Fruit fly (Drosophila melanogaster) whole organism, pupa: ENCODE measurements around the gene Cubn.
A peak's percentile ranks its signal among the peaks of the same experiment; 100 is the strongest.

Source experiments
- CG10348 ChIP-seq: fragments of 200-800 bp; sonication (Bioruptor generic); IDR thresholded peaks from 2 replicates; pipeline ENCODE4 v1.3.6; 2022; ENCODE audit warnings: missing biosample characterization, missing genetic modification characterization
- CG12605 ChIP-seq: fragments of 200-800 bp; sonication (Bioruptor generic); IDR thresholded peaks from 2 replicates; pipeline ENCODE4 v1.3.6; 2022; ENCODE audit warnings: missing biosample characterization, missing genetic modification characterization
- CG13204 ChIP-seq: fragments of 200-800 bp; sonication (Bioruptor generic); optimal IDR thresholded peaks from 2 replicates; lab custom pipeline; 2018; ENCODE audit warnings: missing biosample characterization, mild to moderate bottlenecking, missing genetic modification characterization, moderate library complexity
- CG14655 ChIP-seq: fragments of 200-800 bp; sonication (Bioruptor generic); optimal IDR thresholded peaks from 3 replicates; lab custom pipeline; 2017; ENCODE audit warnings: mild to moderate bottlenecking, missing biosample characterization, missing genetic modification reagents, missing genetic modification characterization
- CG15710 ChIP-seq: fragments of 200-800 bp; sonication (Bioruptor generic); optimal IDR thresholded peaks from 2 replicates; lab custom pipeline; 2018; ENCODE audit warnings: missing biosample characterization, mild to moderate bottlenecking, missing genetic modification characterization, moderate library complexity
- CG17806 ChIP-seq: fragments of 200-800 bp; sonication (Bioruptor generic); optimal IDR thresholded peaks from 2 replicates; lab custom pipeline; 2018; ENCODE audit warnings: missing biosample characterization, mild to moderate bottlenecking, missing genetic modification characterization, moderate library complexity
- CG32121 ChIP-seq: fragments of 200-800 bp; sonication (Bioruptor generic); IDR thresholded peaks from 2 replicates; pipeline ENCODE4 v1.3.6; 2022; ENCODE audit warnings: missing biosample characterization, missing genetic modification characterization
- CG34367 ChIP-seq: fragments of 200-800 bp; sonication (Bioruptor generic); optimal IDR thresholded peaks from 2 replicates; lab custom pipeline; 2018; ENCODE audit warnings: missing biosample characterization, mild to moderate bottlenecking, missing genetic modification characterization
- CG4496 ChIP-seq: fragments of 200-800 bp; sonication (Bioruptor generic); IDR thresholded peaks from 3 replicates; pipeline ENCODE4 v1.3.6; 2022; ENCODE audit warnings: missing biosample characterization, missing genetic modification characterization
- CG8159 ChIP-seq: fragments of 200-800 bp; sonication (Bioruptor generic); optimal IDR thresholded peaks from 3 replicates; lab custom pipeline; 2018; ENCODE audit warnings: missing biosample characterization, mild to moderate bottlenecking, missing genetic modification characterization, moderate library complexity
- CG8301 ChIP-seq: fragments of 200-800 bp; sonication (Bioruptor generic); optimal IDR thresholded peaks from 2 replicates; lab custom pipeline; 2018; ENCODE audit warnings: missing biosample characterization, mild to moderate bottlenecking, missing genetic modification characterization
- CG9948 ChIP-seq: fragments of 200-800 bp; sonication (Bioruptor generic); optimal IDR thresholded peaks from 2 replicates; lab custom pipeline; 2018; ENCODE audit warnings: missing biosample characterization, mild to moderate bottlenecking, missing genetic modification characterization, moderate library complexity
- D1 ChIP-seq: fragments of 200-800 bp; sonication (Bioruptor generic); optimal IDR thresholded peaks from 2 replicates; lab custom pipeline; 2018; ENCODE audit warnings: missing biosample characterization, mild to moderate bottlenecking, missing genetic modification characterization, moderate library complexity
- EcR ChIP-seq: fragments of 200-800 bp; sonication (Bioruptor generic); optimal IDR thresholded peaks from 3 replicates; lab custom pipeline; 2019; ENCODE audit warnings: missing biosample characterization, missing genetic modification characterization, mild to moderate bottlenecking, moderate library complexity, missing genetic modification reagents
- Ets98B ChIP-seq: fragments of 200-800 bp; sonication (Bioruptor generic); IDR thresholded peaks from 2 replicates; pipeline ENCODE4 v1.3.6; 2022; ENCODE audit warnings: missing biosample characterization, missing genetic modification characterization
- Pif1A ChIP-seq: fragments of 200-800 bp; sonication (Bioruptor generic); optimal IDR thresholded peaks from 3 replicates; lab custom pipeline; 2016; ENCODE audit warnings: missing biosample characterization, missing genetic modification characterization
- Pif1B ChIP-seq: fragments of 200-800 bp; sonication (Bioruptor generic); optimal IDR thresholded peaks from 3 replicates; lab custom pipeline; 2016; ENCODE audit warnings: missing biosample characterization, missing genetic modification characterization
- Snoo ChIP-seq: fragments of 200-800 bp; sonication (Bioruptor generic); optimal IDR thresholded peaks from 3 replicates; lab custom pipeline; 2017; ENCODE audit warnings: missing biosample characterization, mild to moderate bottlenecking, missing genetic modification characterization, inconsistent platforms
- fd96Ca ChIP-seq: fragments of 200-800 bp; sonication (Bioruptor generic); IDR thresholded peaks from 3 replicates; pipeline ENCODE4 v1.3.6; 2022; ENCODE audit warnings: missing biosample characterization, missing genetic modification characterization
- gl ChIP-seq: fragments of 200-800 bp; sonication (Bioruptor generic); optimal IDR thresholded peaks from 2 replicates; lab custom pipeline; 2018; ENCODE audit warnings: missing biosample characterization, mild to moderate bottlenecking, missing genetic modification characterization
- rn ChIP-seq: fragments of 200-800 bp; sonication (Bioruptor generic); IDR thresholded peaks from 2 replicates; pipeline ENCODE4 v1.3.6; 2022; ENCODE audit warnings: missing biosample characterization, missing genetic modification characterization

Cubn gene

dm6 chrX:9578014-9578413 lies 6.9 kb upstream of the Cubn start:
- TF ChIP-seq Pif1B (no peak), gl (tag; lab: Kevin White, UChicago) (no peak), EcR (GFP tag; lab: Kevin White, UChicago) (no peak), Pif1A (GFP tag; lab: Kevin White, UChicago) (no peak), D1 (tag; lab: Kevin White, UChicago) (no peak), CG12605 (no peak)
- TF ChIP-seq, all 21 proteins: peak for 0

DNA sequence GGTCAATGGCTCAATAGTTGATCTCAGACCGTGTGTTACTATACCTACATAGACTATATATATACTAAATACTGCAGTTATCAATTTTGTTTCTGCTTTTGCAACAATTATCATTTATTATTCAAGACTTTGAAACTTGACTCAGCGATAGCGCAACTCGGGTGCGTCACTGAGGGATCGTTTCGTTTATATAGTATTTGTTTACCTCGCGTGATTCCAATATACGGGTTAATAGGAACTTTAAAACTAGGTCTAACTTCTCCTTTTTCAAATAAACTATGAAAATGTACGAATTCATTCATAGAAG lies 6.2 kb upstream of the Cubn start:
- no peak for TF ChIP-seq CG32121
- TF ChIP-seq EcR (GFP tag; lab: Kevin White, UChicago): peak; percentile 64
- TF ChIP-seq, all 21 proteins: peak for 1

- TF ChIP-seq EcR (GFP tag; lab: Kevin White, UChicago) (peak; percentile 94), CG13204 (GFP tag; lab: Kevin White, UChicago) (no peak)
- TF ChIP-seq, all 21 proteins: peak for 1
These were observed 5.6 kb upstream of the Cubn start for dm6 chrX:9576504-9577337.

DNA sequence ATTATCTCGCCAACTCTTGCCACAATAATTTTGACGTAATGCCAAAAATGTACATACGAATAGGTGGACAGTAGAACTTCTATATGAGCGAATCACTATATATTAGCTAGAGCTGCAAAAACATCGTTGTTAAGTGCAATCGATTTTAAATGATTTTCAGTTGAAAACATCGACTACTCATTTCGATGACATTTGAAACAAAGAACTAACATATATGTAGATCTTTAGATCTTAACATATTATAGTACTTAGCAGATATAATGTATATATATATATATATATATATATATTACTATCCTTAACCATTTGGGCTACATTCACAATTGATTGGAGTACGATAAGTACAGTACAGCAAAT lies 5.0 kb upstream of the Cubn start, which contains the start of gene CG42395:
Gene CG42395, minus strand, starts transcription at position 101 of the 357 bp plus-strand sequence.
- TF ChIP-seq CG8159 (tag; lab: Kevin White, UChicago) (no peak), gl (tag; lab: Kevin White, UChicago) (no peak), fd96Ca (GFP tag; lab: Robert Waterston, UW) (no peak), CG14655 (GFP tag; lab: Kevin White, UChicago) (no peak), CG12605 (no peak), CG17806 (tag; lab: Kevin White, UChicago) (no peak), EcR (GFP tag; lab: Kevin White, UChicago) (no peak), CG34367 (tag; lab: Kevin White, UChicago) (no peak), rn (no peak), CG15710 (tag; lab: Kevin White, UChicago) (no peak), CG4496 (no peak), Ets98B (GFP tag; lab: Robert Waterston, UW) (no peak), CG13204 (GFP tag; lab: Kevin White, UChicago) (no peak)

dm6 chrX:9556397-9556796 lies 14.7 kb downstream of the Cubn start, which contains the start of gene CG15317:
TSS of gene CG15317 (minus strand) at chrX:9556544.
- TF ChIP-seq CG4496 (0 out of 3 replicates have a peak, but pooled peaks have one; percentile 32), rn (no peak)
- TF ChIP-seq, all 21 proteins: peak for 1

- TF ChIP-seq CG4496 (peak; percentile 96), CG34367 (tag; lab: Kevin White, UChicago) (peak; percentile 82), CG10348 (GFP tag; lab: Robert Waterston, UW) (no peak), CG32121 (peak; percentile 61; the same call in 1 of the 2 replicates), Snoo (tag; lab: Kevin White, UChicago) (peak; percentile 91), gl (tag; lab: Kevin White, UChicago) (peak; percentile 60), CG15710 (tag; lab: Kevin White, UChicago) (peak; percentile 57), rn (peak; percentile 69), Ets98B (GFP tag; lab: Robert Waterston, UW) (peak; percentile 73), EcR (GFP tag; lab: Kevin White, UChicago) (peak; percentile 45), D1 (tag; lab: Kevin White, UChicago) (no peak), CG12605 (peak; percentile 78), Pif1A (GFP tag; lab: Kevin White, UChicago) (no peak), fd96Ca (GFP tag; lab: Robert Waterston, UW) (peak; percentile 73), CG9948 (tag; lab: Kevin White, UChicago) (no peak), CG17806 (tag; lab: Kevin White, UChicago) (peak; percentile 7), CG8159 (tag; lab: Kevin White, UChicago) (peak; percentile 2), CG13204 (GFP tag; lab: Kevin White, UChicago) (no peak), Pif1B (peak; percentile 65), CG8301 (peak; percentile 20), CG14655 (GFP tag; lab: Kevin White, UChicago) (no peak)
These were observed 16.7 kb downstream of the Cubn start, which contains the start of gene RpS28b for dm6 chrX:9554346-9554808. TSS of gene RpS28b (plus strand) at chrX:9554623.
